Worm (Caenorhabditis elegans) whole organism, L1 larva: ENCODE data around the gene nsph-3.2.

ENCODE experiments used
- aha-1 ChIP-seq: fragments of 150-350 bp; optimal IDR thresholded peaks from 2 replicates; lab custom pipeline; 2014; ENCODE audit warnings: missing biosample characterization, missing genetic modification characterization
- blmp-1 ChIP-seq: fragments of 150-350 bp; optimal IDR thresholded peaks from 2 replicates; lab custom pipeline; 2014; ENCODE audit warnings: missing biosample characterization, missing genetic modification characterization
- dpl-1 ChIP-seq, 3 experiments: fragments of 150-350 bp in 2 of 3; sonication (generic microtip) in 1 of 3; optimal IDR thresholded peaks; 2 replicates each; lab custom pipeline; 2014 to 2017; ENCODE audit warnings: missing biosample characterization in 3 of 3, missing genetic modification characterization in 3 of 3, missing genetic modification reagents in 3 of 3
- lin-39 ChIP-seq: fragments of 150-350 bp; optimal IDR thresholded peaks from 2 replicates; lab custom pipeline; 2014; ENCODE audit warnings: missing biosample characterization, missing genetic modification reagents, missing genetic modification characterization
- unc-130 ChIP-seq: fragments of 150-350 bp; optimal IDR thresholded peaks from 2 replicates; lab custom pipeline; 2017; ENCODE audit warnings: missing biosample characterization, missing genetic modification characterization, inconsistent platforms
- ztf-11 ChIP-seq, 2 experiments: sonication (generic microtip); optimal IDR thresholded peaks; 2 replicates each; lab custom pipeline; 2016 to 2017; ENCODE audit warnings: missing genetic modification characterization in 2 of 2, missing biosample characterization in 1 of 2, missing compliant biosample characterization in 1 of 2

DNA sequence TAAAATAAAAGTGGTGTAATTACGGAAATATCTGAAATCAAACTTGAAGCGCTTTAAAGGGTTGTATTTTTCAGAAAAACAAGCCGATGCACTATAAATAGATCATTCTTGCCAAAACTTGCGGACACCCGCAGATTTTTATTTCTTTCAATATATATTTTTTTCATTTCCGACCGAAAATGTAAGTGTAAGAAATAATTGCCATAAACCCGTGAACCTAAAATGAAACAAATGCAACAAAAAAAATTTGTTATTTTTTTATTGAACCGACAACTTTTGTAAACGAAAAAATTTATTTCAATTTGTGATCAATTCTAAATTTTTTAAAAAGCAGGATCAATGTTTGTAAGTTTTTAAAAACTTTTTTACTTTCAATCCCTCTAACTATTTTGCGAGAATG, 31.9 kb upstream of the nsph-3.2 start, which contains the start of gene W01B6.6:
- TF ChIP-seq unc-130 (tag; lab: Kevin White, UChicago) (no peak), dpl-1 (GFP tag; optimal IDR thresholded peaks at IDR 0.05; lab: Kevin White, UChicago) (no peak), blmp-1 (tag; lab: Kevin White, UChicago) (no peak), ztf-11 (tag; optimal IDR thresholded peaks at IDR 0.05; lab: Kevin White, UChicago) (no peak), aha-1 (tag; lab: Kevin White, UChicago) (no peak), lin-39 (no peak)
